Fruit fly (Drosophila melanogaster) whole organism, embryonic: ENCODE data around the gene CG11986.

Experiments
- Asciz ChIP-seq: fragments of 200-800 bp; sonication (Bioruptor generic); optimal IDR thresholded peaks from 2 replicates; lab custom pipeline; 2017; ENCODE audit warnings: missing biosample characterization, mild to moderate bottlenecking, missing genetic modification characterization, missing genetic modification reagents
- Blimp-1 ChIP-seq: fragments of 200-800 bp; sonication (Bioruptor generic); optimal IDR thresholded peaks from 3 replicates; lab custom pipeline; 2018; ENCODE audit warnings: missing biosample characterization, missing genetic modification characterization, mild to moderate bottlenecking, moderate library complexity, missing genetic modification reagents
- CG11695 ChIP-seq: fragments of 200-800 bp; sonication (Bioruptor generic); IDR thresholded peaks from 3 replicates; pipeline ENCODE4 v1.3.6; 2022; ENCODE audit warnings: missing biosample characterization, missing genetic modification characterization
- CG11723 ChIP-seq: fragments of 200-800 bp; sonication (Bioruptor generic); optimal IDR thresholded peaks from 2 replicates; lab custom pipeline; 2017; ENCODE audit warnings: missing biosample characterization, mild to moderate bottlenecking, missing genetic modification characterization
- CG1233 ChIP-seq: fragments of 200-800 bp; sonication (Bioruptor generic); optimal IDR thresholded peaks from 4 replicates; lab custom pipeline; 2018; ENCODE audit warnings: missing biosample characterization, mild to moderate bottlenecking, missing genetic modification characterization
- CG12942 ChIP-seq: fragments of 200-800 bp; sonication (Bioruptor generic); optimal IDR thresholded peaks from 3 replicates; lab custom pipeline; 2016; ENCODE audit warnings: missing biosample characterization, missing genetic modification characterization
- CG13296 ChIP-seq: fragments of 200-800 bp; sonication (Bioruptor generic); optimal IDR thresholded peaks from 3 replicates; lab custom pipeline; 2018; ENCODE audit warnings: missing biosample characterization, mild to moderate bottlenecking, missing genetic modification characterization
- CG14667 ChIP-seq: fragments of 200-800 bp; sonication (Bioruptor generic); IDR thresholded peaks from 2 replicates; pipeline ENCODE4 v1.3.6; 2022; ENCODE audit warnings: missing biosample characterization, missing genetic modification characterization
- CG15011 ChIP-seq: fragments of 200-800 bp; sonication (Bioruptor generic); optimal IDR thresholded peaks from 3 replicates; lab custom pipeline; 2018; ENCODE audit warnings: missing biosample characterization, mild to moderate bottlenecking, missing genetic modification characterization
- CG31224 ChIP-seq: fragments of 200-800 bp; sonication (Bioruptor generic); IDR thresholded peaks from 2 replicates; pipeline ENCODE4 v1.3.6; 2022; ENCODE audit warnings: missing biosample characterization, missing genetic modification characterization
- CG33557 ChIP-seq: fragments of 200-800 bp; sonication (Bioruptor generic); optimal IDR thresholded peaks from 2 replicates; lab custom pipeline; 2019; ENCODE audit warnings: missing biosample characterization, mild to moderate bottlenecking, missing genetic modification characterization, moderate library complexity
- CG43689 ChIP-seq: fragments of 200-800 bp; sonication (Bioruptor generic); IDR thresholded peaks from 2 replicates; pipeline ENCODE4 v1.3.6; 2022; ENCODE audit warnings: missing biosample characterization, missing genetic modification characterization
- CG4730 ChIP-seq: fragments of 200-800 bp; sonication (Bioruptor generic); IDR thresholded peaks from 2 replicates; pipeline ENCODE4 v1.3.6; 2022; ENCODE audit warnings: missing biosample characterization, missing genetic modification characterization
- CG4820 ChIP-seq: fragments of 200-800 bp; sonication (Bioruptor generic); optimal IDR thresholded peaks from 3 replicates; lab custom pipeline; 2016; ENCODE audit warnings: missing biosample characterization, missing genetic modification characterization
- CG6683 ChIP-seq: fragments of 200-800 bp; sonication (Bioruptor generic); optimal IDR thresholded peaks from 2 replicates; lab custom pipeline; 2017; ENCODE audit warnings: missing biosample characterization, mild to moderate bottlenecking, missing genetic modification characterization, missing genetic modification reagents
- CG6689 ChIP-seq: fragments of 200-800 bp; sonication (Bioruptor generic); IDR thresholded peaks from 2 replicates; pipeline ENCODE4 v1.3.6; 2022; ENCODE audit warnings: missing biosample characterization, missing genetic modification characterization
- CG7271 ChIP-seq: fragments of 200-800 bp; sonication (Bioruptor generic); optimal IDR thresholded peaks from 2 replicates; lab custom pipeline; 2018; ENCODE audit warnings: missing biosample characterization, mild to moderate bottlenecking, missing genetic modification characterization, moderate library complexity
- CG7963 ChIP-seq: fragments of 200-800 bp; sonication (Bioruptor generic); IDR thresholded peaks from 3 replicates; pipeline ENCODE4 v1.3.6; 2022; ENCODE audit warnings: missing biosample characterization, missing genetic modification characterization; ENCODE audit not compliant: partially characterized antibody
- E2f2 ChIP-seq: fragments of 200-800 bp; sonication (Bioruptor generic); IDR thresholded peaks from 2 replicates; pipeline ENCODE4 v1.3.6; 2022; ENCODE audit warnings: missing biosample characterization, missing genetic modification characterization
- H2.0 ChIP-seq: fragments of 200-800 bp; sonication (Bioruptor generic); IDR thresholded peaks from 2 replicates; pipeline ENCODE4 v1.3.6; 2022; ENCODE audit warnings: missing biosample characterization, missing genetic modification characterization
- HLH54F ChIP-seq: fragments of 200-800 bp; sonication (Bioruptor generic); optimal IDR thresholded peaks from 3 replicates; lab custom pipeline; 2016; ENCODE audit warnings: missing biosample characterization, missing genetic modification characterization
- Hey ChIP-seq: fragments of 200-800 bp; sonication (Bioruptor generic); optimal IDR thresholded peaks from 3 replicates; lab custom pipeline; 2018; ENCODE audit warnings: missing biosample characterization, mild to moderate bottlenecking, missing genetic modification characterization
- MBD-R2 ChIP-seq: fragments of 200-800 bp; sonication (Bioruptor generic); IDR thresholded peaks from 2 replicates; pipeline ENCODE4 v1.3.6; 2022; ENCODE audit warnings: missing biosample characterization, missing genetic modification characterization
- Opbp ChIP-seq: fragments of 200-800 bp; sonication (Bioruptor generic); IDR thresholded peaks from 3 replicates; pipeline ENCODE4 v1.3.6; 2022; ENCODE audit warnings: missing biosample characterization, missing genetic modification characterization; ENCODE audit not compliant: partially characterized antibody
- Ssrp ChIP-seq: fragments of 200-800 bp; sonication (Bioruptor generic); optimal IDR thresholded peaks from 2 replicates; lab custom pipeline; 2018; ENCODE audit warnings: missing biosample characterization, mild to moderate bottlenecking, missing genetic modification characterization, moderate library complexity
- amos ChIP-seq: fragments of 200-800 bp; sonication (Bioruptor generic); IDR thresholded peaks from 2 replicates; pipeline ENCODE4 v1.3.6; 2022; ENCODE audit warnings: missing biosample characterization, missing genetic modification characterization; ENCODE audit not compliant: partially characterized antibody
- ara ChIP-seq: fragments of 200-800 bp; sonication (Bioruptor generic); IDR thresholded peaks from 2 replicates; pipeline ENCODE4 v1.3.6; 2022; ENCODE audit warnings: missing biosample characterization, missing genetic modification characterization
- bab2 ChIP-seq: fragments of 200-800 bp; sonication (Bioruptor generic); optimal IDR thresholded peaks from 2 replicates; lab custom pipeline; 2016; ENCODE audit warnings: missing biosample characterization, missing genetic modification characterization
- bigmax ChIP-seq: fragments of 200-800 bp; sonication (Bioruptor generic); optimal IDR thresholded peaks from 2 replicates; lab custom pipeline; 2018; ENCODE audit warnings: missing biosample characterization, mild to moderate bottlenecking, missing genetic modification characterization
- cad ChIP-seq: fragments of >200 bp; optimal IDR thresholded peaks from 2 replicates; lab custom pipeline; 2017; ENCODE audit warnings: missing biosample characterization, missing genetic modification characterization
- cg ChIP-seq: fragments of 200-800 bp; sonication (Bioruptor generic); optimal IDR thresholded peaks from 3 replicates; lab custom pipeline; 2019; ENCODE audit warnings: missing biosample characterization, mild to moderate bottlenecking, missing genetic modification characterization, moderate library complexity
- chinmo ChIP-seq: fragments of 200-800 bp; sonication (Bioruptor generic); IDR thresholded peaks from 4 replicates; pipeline ENCODE4 v1.3.6; 2022; ENCODE audit warnings: missing biosample characterization, missing genetic modification characterization; ENCODE audit not compliant: partially characterized antibody
- da ChIP-seq: fragments of 200-800 bp; sonication (Bioruptor generic); optimal IDR thresholded peaks from 2 replicates; lab custom pipeline; 2016; ENCODE audit warnings: missing biosample characterization, missing genetic modification characterization
- dmrt99B ChIP-seq: fragments of 200-800 bp; sonication (Bioruptor generic); optimal IDR thresholded peaks from 2 replicates; lab custom pipeline; 2018; ENCODE audit warnings: missing biosample characterization, mild to moderate bottlenecking, missing genetic modification characterization, moderate library complexity
- ham ChIP-seq: fragments of 200-800 bp; sonication (Bioruptor generic); IDR thresholded peaks from 2 replicates; pipeline ENCODE4 v1.3.6; 2022; ENCODE audit warnings: missing biosample characterization, missing genetic modification characterization
- maf-S ChIP-seq: fragments of 200-800 bp; sonication (Bioruptor generic); optimal IDR thresholded peaks from 2 replicates; lab custom pipeline; 2016; ENCODE audit warnings: missing biosample characterization, missing genetic modification characterization
- odd ChIP-seq: fragments of 200-800 bp; sonication (Bioruptor generic); optimal IDR thresholded peaks from 2 replicates; lab custom pipeline; 2017; ENCODE audit warnings: missing biosample characterization, mild to moderate bottlenecking, missing genetic modification characterization
- otp ChIP-seq: fragments of 200-800 bp; sonication (Bioruptor generic); IDR thresholded peaks from 3 replicates; pipeline ENCODE4, ENCODE4 v1.3.6; 2022; ENCODE audit warnings: missing biosample characterization, missing genetic modification characterization
- pb ChIP-seq: fragments of 200-800 bp; sonication (Bioruptor generic); optimal IDR thresholded peaks from 3 replicates; lab custom pipeline; 2016; ENCODE audit warnings: missing biosample characterization, missing genetic modification characterization
- pita ChIP-seq: fragments of 200-800 bp; sonication (Bioruptor generic); optimal IDR thresholded peaks from 2 replicates; lab custom pipeline; 2017; ENCODE audit warnings: missing biosample characterization, mild to moderate bottlenecking, missing genetic modification characterization
- prd ChIP-seq, 3 experiments: fragments of >200 bp in 2 of 3; fragments of 200-800 bp in 1 of 3; sonication (Bioruptor generic) in 1 of 3; optimal IDR thresholded peaks in 2 of 3; IDR thresholded peaks in 1 of 3; 2 replicates in 2 of 3; 3 replicates in 1 of 3; pipeline versions ENCODE4 v1.3.6 to Lab custom; 2017 to 2022; ENCODE audit warnings: missing biosample characterization in 1 of 3, missing genetic modification characterization in 1 of 3
- ranshi ChIP-seq: fragments of 200-800 bp; sonication (Bioruptor generic); IDR thresholded peaks from 2 replicates; pipeline ENCODE4 v1.3.6; 2022; ENCODE audit warnings: missing biosample characterization, missing genetic modification characterization
- sna ChIP-seq: fragments of 200-800 bp; sonication (Bioruptor generic); IDR thresholded peaks from 2 replicates; pipeline ENCODE4 v1.3.6; 2022; ENCODE audit warnings: missing biosample characterization, missing genetic modification characterization; ENCODE audit not compliant: partially characterized antibody
- stwl ChIP-seq: fragments of 200-800 bp; sonication (Bioruptor generic); optimal IDR thresholded peaks from 3 replicates; lab custom pipeline; 2018; ENCODE audit warnings: missing biosample characterization, mild to moderate bottlenecking, missing genetic modification characterization, moderate library complexity
- tio ChIP-seq: fragments of 200-800 bp; sonication (Bioruptor generic); optimal IDR thresholded peaks from 2 replicates; lab custom pipeline; 2017; ENCODE audit warnings: missing biosample characterization, missing genetic modification characterization, inconsistent platforms
- tll ChIP-seq, 2 experiments: fragments of 200-800 bp in 1 of 2; fragments of >200 bp in 1 of 2; sonication (Bioruptor generic) in 1 of 2; optimal IDR thresholded peaks; 2 replicates each; lab custom pipeline; 2017 to 2019; ENCODE audit warnings: missing biosample characterization in 2 of 2, missing genetic modification characterization in 2 of 2, mild to moderate bottlenecking in 1 of 2, moderate library complexity in 1 of 2
- unpg ChIP-seq: fragments of 200-800 bp; sonication (Bioruptor generic); optimal IDR thresholded peaks from 3 replicates; lab custom pipeline; 2018; ENCODE audit warnings: missing biosample characterization, mild to moderate bottlenecking, missing genetic modification characterization, moderate library complexity
- z ChIP-seq: fragments of 200-800 bp; sonication (Bioruptor generic); IDR thresholded peaks from 3 replicates; pipeline ENCODE4 v1.3.6; 2022; ENCODE audit warnings: missing biosample characterization, missing genetic modification characterization

CG11986 gene

DNA sequence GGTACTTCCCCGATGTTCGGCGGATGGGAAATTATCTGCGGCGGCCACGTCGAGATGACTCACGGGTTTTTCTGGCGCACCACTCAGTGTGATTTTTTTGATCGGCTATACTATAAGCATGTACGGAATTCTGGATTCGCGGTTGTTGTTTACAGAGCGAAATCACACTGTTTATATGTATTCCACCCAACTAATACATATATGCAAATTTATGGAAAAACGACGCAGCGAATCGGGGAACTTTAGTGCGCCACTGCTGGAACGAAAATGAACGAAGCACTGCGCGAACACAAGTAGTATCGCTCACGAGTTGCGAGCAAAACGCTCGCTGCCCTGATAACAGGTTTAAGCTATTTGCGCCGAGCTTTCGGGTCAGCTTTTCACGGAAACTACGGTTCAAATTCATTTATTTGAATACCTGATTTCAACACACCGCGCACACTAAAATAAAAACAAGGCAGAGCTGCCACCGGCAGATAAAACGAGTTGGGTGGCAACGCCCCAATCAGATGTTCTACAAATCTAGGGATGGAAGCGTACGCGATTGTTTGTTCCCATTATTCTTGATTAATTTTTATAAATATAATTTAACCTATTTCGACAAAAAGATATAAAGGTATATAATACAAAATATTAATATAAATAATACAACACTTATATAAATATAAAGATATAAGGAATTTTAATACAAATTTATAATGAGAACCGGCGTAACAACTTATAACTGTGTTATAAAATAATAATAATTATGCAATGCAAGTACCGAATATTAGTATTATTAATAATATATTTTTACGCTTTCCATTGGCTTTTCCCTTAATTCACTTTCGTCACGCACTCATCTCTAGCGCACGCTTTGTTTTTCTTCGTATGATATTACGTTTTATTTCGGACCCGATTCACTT lies 32.6 kb downstream of the CG11986 start, which contains the start of gene Rel (continued):
- no peak for TF ChIP-seq Opbp (GFP tag; lab: Robert Waterston, UW)
- TF ChIP-seq E2f2 (GFP tag; lab: Robert Waterston, UW): no peak
- TF ChIP-seq z (GFP tag; lab: Robert Waterston, UW): no peak
- TF ChIP-seq tio (GFP tag; lab: Kevin White, UChicago): peak; percentile 43
- TF ChIP-seq otp: no peak
- TF ChIP-seq chinmo (GFP tag; lab: Robert Waterston, UW): no peak
- no peak for TF ChIP-seq prd (optimal IDR thresholded peaks at IDR 0.05; lab: Kevin White, UChicago)
- TF ChIP-seq prd (GFP tag; IDR thresholded peaks at IDR 0.05; lab: Robert Waterston, UW): no peak
- TF ChIP-seq tll (GFP tag; optimal IDR thresholded peaks at IDR 0.05; lab: Kevin White, UChicago): no peak
- peak; percentile 73 for TF ChIP-seq dmrt99B (tag; lab: Kevin White, UChicago)
- TF ChIP-seq maf-S (GFP tag; lab: Kevin White, UChicago): no peak
- TF ChIP-seq CG11695 (GFP tag; lab: Robert Waterston, UW): no peak
- peak; percentile 75 for TF ChIP-seq CG13296
- no peak for TF ChIP-seq pita (GFP tag; lab: Kevin White, UChicago)
- no peak for TF ChIP-seq Asciz (GFP tag; lab: Kevin White, UChicago)
- TF ChIP-seq stwl (tag; lab: Kevin White, UChicago): peak; percentile 4
- no peak for TF ChIP-seq cad
- TF ChIP-seq ara (GFP tag; lab: Robert Waterston, UW): no peak
- peak; percentile 12 for TF ChIP-seq odd (GFP tag; lab: Kevin White, UChicago)
- TF ChIP-seq amos (GFP tag; lab: Robert Waterston, UW): no peak
- no peak for TF ChIP-seq da
- peak; percentile 42 for TF ChIP-seq CG1233
- TF ChIP-seq CG43689 (GFP tag; lab: Robert Waterston, UW): no peak
- peak; percentile 75 for TF ChIP-seq cg (GFP tag; lab: Kevin White, UChicago)
- no peak for TF ChIP-seq ham (GFP tag; lab: Robert Waterston, UW)
- TF ChIP-seq CG6689 (GFP tag; lab: Robert Waterston, UW): no peak
- TF ChIP-seq CG4730 (GFP tag; lab: Robert Waterston, UW): no peak
- peak; percentile 5 for TF ChIP-seq CG6683
- TF ChIP-seq MBD-R2 (GFP tag; lab: Robert Waterston, UW): no peak
- no peak for TF ChIP-seq CG14667 (GFP tag; lab: Robert Waterston, UW)
- peak; percentile 31 for TF ChIP-seq CG12942 (GFP tag; lab: Kevin White, UChicago)
- no peak for TF ChIP-seq CG7963 (GFP tag; lab: Robert Waterston, UW)
- no peak for TF ChIP-seq bigmax (GFP tag; lab: Kevin White, UChicago)
- TF ChIP-seq pb: peak; percentile 34
- peak; percentile 75 for TF ChIP-seq Ssrp
- TF ChIP-seq sna (GFP tag; lab: Robert Waterston, UW): no peak
- no peak for TF ChIP-seq H2.0 (GFP tag; lab: Robert Waterston, UW)
- peak; percentile 42 for TF ChIP-seq CG4820 (GFP tag; lab: Kevin White, UChicago)
- peak; percentile 79 for TF ChIP-seq CG33557
- TF ChIP-seq CG31224: no peak
- no peak for TF ChIP-seq Hey (tag; lab: Kevin White, UChicago)
- no peak for TF ChIP-seq CG15011 (GFP tag; lab: Kevin White, UChicago)
- TF ChIP-seq bab2: no peak
- no peak for TF ChIP-seq ranshi (GFP tag; lab: Robert Waterston, UW)
- peak; percentile 64 for TF ChIP-seq CG7271 (tag; lab: Kevin White, UChicago)
- peak; percentile 27 for TF ChIP-seq CG11723 (GFP tag; lab: Kevin White, UChicago)
- TF ChIP-seq HLH54F (GFP tag; lab: Kevin White, UChicago): no peak
- TF ChIP-seq unpg (GFP tag; lab: Kevin White, UChicago): peak; percentile 61
- peak; percentile 83 for TF ChIP-seq Blimp-1 (GFP tag; lab: Kevin White, UChicago)
